Worm (Caenorhabditis elegans) whole organism, L4 larva: ENCODE measurements around the gene gen-1.

ENCODE experiments used
- F10B5.3 ChIP-seq: sonication (generic microtip); optimal IDR thresholded peaks from 2 replicates; lab custom pipeline; 2016; ENCODE audit warnings: mild to moderate bottlenecking, missing genetic modification characterization, missing compliant biosample characterization
- F44E2.7 ChIP-seq: fragments of 200-800 bp; sonication (Bioruptor generic); IDR thresholded peaks from 2 replicates; pipeline ENCODE4 v2.1.2; 2022; ENCODE audit warnings: missing genetic modification characterization, missing compliant biosample characterization
- R02D3.7 ChIP-seq: fragments of 150-350 bp; sonication (generic microtip); optimal IDR thresholded peaks from 3 replicates; lab custom pipeline; 2014; ENCODE audit warnings: missing biosample characterization, missing genetic modification characterization
- T20F7.1 ChIP-seq: fragments of 200-800 bp; sonication (Bioruptor generic); optimal IDR thresholded peaks from 2 replicates; lab custom pipeline; 2018; ENCODE audit warnings: mild to moderate bottlenecking, missing genetic modification characterization, missing compliant biosample characterization
- ZK337.2 ChIP-seq: fragments of 200-800 bp; sonication (Bioruptor generic); IDR thresholded peaks from 2 replicates; pipeline ENCODE4 v1.3.6; 2022; ENCODE audit warnings: missing genetic modification reagents, missing genetic modification characterization, missing compliant biosample characterization
- ama-1 ChIP-seq: fragments of 150-350 bp; optimal IDR thresholded peaks from 2 replicates; lab custom pipeline; 2014; ENCODE audit warnings: inconsistent platforms, mixed read lengths
- arid-1 ChIP-seq: fragments of 200-800 bp; sonication (Bioruptor generic); conservative IDR thresholded peaks from 2 replicates; pipeline ENCODE4 v1.3.6; 2022; ENCODE audit warnings: missing genetic modification reagents, missing genetic modification characterization, missing compliant biosample characterization
- ceh-20 ChIP-seq: fragments of 200-800 bp; sonication (Bioruptor generic); IDR thresholded peaks from 2 replicates; pipeline ENCODE4 v1.3.6; 2022; ENCODE audit warnings: missing genetic modification reagents, missing genetic modification characterization, missing compliant biosample characterization
- daf-16 ChIP-seq, 3 experiments: sonication (generic microtip); optimal IDR thresholded peaks; 2 replicates each; lab custom pipeline; 2016 to 2017; ENCODE audit warnings: missing genetic modification characterization in 3 of 3, missing genetic modification reagents in 3 of 3, mild to moderate bottlenecking in 2 of 3, missing compliant biosample characterization in 2 of 3, missing biosample characterization in 1 of 3, moderate library complexity in 1 of 3
- dpl-1 ChIP-seq: fragments of 150-350 bp; optimal IDR thresholded peaks from 2 replicates; lab custom pipeline; 2014; ENCODE audit warnings: missing biosample characterization, missing genetic modification reagents, missing genetic modification characterization
- fkh-10 ChIP-seq: fragments of 150-350 bp; optimal IDR thresholded peaks from 2 replicates; lab custom pipeline; 2014; ENCODE audit warnings: missing biosample characterization, missing genetic modification reagents, missing genetic modification characterization
- fos-1 ChIP-seq: fragments of 150-350 bp; optimal IDR thresholded peaks from 2 replicates; lab custom pipeline; 2014; ENCODE audit warnings: missing biosample characterization, missing genetic modification characterization
- lim-7 ChIP-seq: fragments of 200-800 bp; sonication (Bioruptor generic); IDR thresholded peaks from 2 replicates; pipeline ENCODE4 v1.3.6; 2022; ENCODE audit warnings: missing genetic modification characterization, missing compliant biosample characterization
- lin-38 ChIP-seq: fragments of 200-800 bp; sonication (Bioruptor generic); IDR thresholded peaks from 2 replicates; pipeline ENCODE4 v1.3.6; 2022; ENCODE audit warnings: missing genetic modification reagents, missing genetic modification characterization, missing compliant biosample characterization
- madf-5 ChIP-seq, 2 experiments: fragments of 200-800 bp; sonication (Bioruptor generic); IDR thresholded peaks; 2 replicates each; pipeline ENCODE4 v1.3.6; 2022; ENCODE audit warnings: missing compliant biosample characterization in 2 of 2, missing genetic modification characterization in 2 of 2
- mdt-29 ChIP-seq: fragments of 200-800 bp; sonication (Bioruptor generic); IDR thresholded peaks from 2 replicates; pipeline ENCODE4 v1.3.6; 2022; ENCODE audit warnings: missing genetic modification reagents, missing genetic modification characterization, missing compliant biosample characterization
- mes-2 ChIP-seq: sonication (generic microtip); optimal IDR thresholded peaks from 2 replicates; lab custom pipeline; 2016; ENCODE audit warnings: missing genotype, mild to moderate bottlenecking, missing genetic modification characterization, missing compliant biosample characterization; ENCODE audit not compliant: poor library complexity, severe bottlenecking
- nhr-28 ChIP-seq: fragments of 150-350 bp; optimal IDR thresholded peaks from 2 replicates; lab custom pipeline; 2014; ENCODE audit warnings: missing biosample characterization, missing genetic modification characterization
- nhr-77 ChIP-seq: fragments of 150-350 bp; optimal IDR thresholded peaks from 2 replicates; lab custom pipeline; 2014; ENCODE audit warnings: missing biosample characterization, missing genetic modification characterization
- php-3 ChIP-seq: fragments of 200-800 bp; sonication (Bioruptor generic); IDR thresholded peaks from 2 replicates; pipeline ENCODE4 v1.3.6; 2022; ENCODE audit warnings: missing genetic modification reagents, missing genetic modification characterization, missing compliant biosample characterization
- pqm-1 ChIP-seq: sonication (generic microtip); optimal IDR thresholded peaks from 2 replicates; lab custom pipeline; 2017; ENCODE audit warnings: missing biosample characterization, missing genetic modification characterization
- rbr-2 ChIP-seq: sonication (generic microtip); optimal IDR thresholded peaks from 2 replicates; lab custom pipeline; 2016; ENCODE audit warnings: missing genotype, missing genetic modification characterization, missing compliant biosample characterization
- snpc-1.2 ChIP-seq: fragments of 200-800 bp; sonication (Bioruptor generic); IDR thresholded peaks from 2 replicates; pipeline ENCODE4 v1.3.6; 2022; ENCODE audit warnings: missing genetic modification reagents, missing genetic modification characterization, missing compliant biosample characterization
- spr-1 ChIP-seq: sonication (generic microtip); optimal IDR thresholded peaks from 2 replicates; lab custom pipeline; 2016; ENCODE audit warnings: mild to moderate bottlenecking, missing genetic modification characterization, missing compliant biosample characterization
- tra-1 ChIP-seq: fragments of 200-800 bp; sonication (Bioruptor generic); IDR thresholded peaks from 2 replicates; pipeline ENCODE4 v1.3.6; 2022; ENCODE audit warnings: missing genetic modification reagents, missing genetic modification characterization, missing compliant biosample characterization
- unc-62 ChIP-seq, 3 experiments: fragments of 150-350 bp in 1 of 3; sonication (generic microtip); optimal IDR thresholded peaks in 2 of 3; peaks in 1 of 3; 1 replicate in 1 of 3; 2 replicates in 2 of 3; lab custom pipeline; 2014 to 2017; ENCODE audit warnings: missing biosample characterization in 3 of 3, missing genetic modification characterization in 3 of 3, missing genetic modification reagents in 3 of 3, missing genotype in 1 of 3
- zfp-2 ChIP-seq: sonication (generic microtip); optimal IDR thresholded peaks from 2 replicates; lab custom pipeline; 2016; ENCODE audit warnings: mild to moderate bottlenecking, missing genetic modification characterization, missing compliant biosample characterization
- zip-11 ChIP-seq: fragments of 200-800 bp; sonication (Bioruptor generic); IDR thresholded peaks from 2 replicates; pipeline ENCODE4 v1.3.6; 2022; ENCODE audit warnings: missing genetic modification characterization, missing compliant biosample characterization

The gen-1 gene

DNA sequence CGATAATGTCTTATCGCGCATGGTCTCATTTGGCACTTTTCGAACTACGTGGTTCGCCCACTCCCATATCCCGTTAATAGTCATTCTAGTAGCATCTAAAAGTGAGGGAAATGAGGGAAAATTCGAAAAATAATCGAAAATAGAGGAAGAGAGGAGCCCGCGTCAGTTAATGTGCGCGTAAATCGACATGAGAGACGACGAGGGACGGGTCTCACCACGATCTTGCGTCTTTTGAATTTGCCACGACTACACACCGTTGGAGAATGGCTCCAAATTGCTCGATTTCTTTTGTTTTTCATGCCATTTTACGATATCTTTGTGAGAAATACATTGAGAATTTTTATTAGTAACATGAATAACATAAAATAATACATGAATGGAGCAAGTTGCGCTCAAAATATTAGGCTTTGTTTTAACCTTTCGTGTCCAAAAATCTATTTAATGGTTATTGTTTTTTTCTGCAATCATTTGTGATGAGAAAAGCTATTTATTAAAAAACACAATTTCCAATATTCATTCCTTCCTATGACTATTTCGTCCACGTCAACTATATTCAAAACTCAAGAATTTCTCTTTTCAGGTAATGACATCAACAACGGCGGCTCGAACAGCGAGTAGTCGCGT, at the start of gene gen-1, which contains the start of gene stt-3:
TSS of gene gen-1 (minus strand) at position 95 of the 624 bp plus-strand sequence.
TSS of gene stt-3 (plus strand) at position 574 of the 624 bp plus-strand sequence.
- TF ChIP-seq R02D3.7 (peak; percentile 76), dpl-1 (GFP tag; lab: Kevin White, UChicago) (peak; percentile 27), mes-2 (peak; percentile 0), ceh-20 (no peak), fos-1 (tag; lab: Kevin White, UChicago) (no peak), tra-1 (GFP tag; lab: Robert Waterston, UW) (no peak), nhr-77 (tag; lab: Kevin White, UChicago) (no peak)
- TF ChIP-seq, all 104 proteins: peak for 3

DNA sequence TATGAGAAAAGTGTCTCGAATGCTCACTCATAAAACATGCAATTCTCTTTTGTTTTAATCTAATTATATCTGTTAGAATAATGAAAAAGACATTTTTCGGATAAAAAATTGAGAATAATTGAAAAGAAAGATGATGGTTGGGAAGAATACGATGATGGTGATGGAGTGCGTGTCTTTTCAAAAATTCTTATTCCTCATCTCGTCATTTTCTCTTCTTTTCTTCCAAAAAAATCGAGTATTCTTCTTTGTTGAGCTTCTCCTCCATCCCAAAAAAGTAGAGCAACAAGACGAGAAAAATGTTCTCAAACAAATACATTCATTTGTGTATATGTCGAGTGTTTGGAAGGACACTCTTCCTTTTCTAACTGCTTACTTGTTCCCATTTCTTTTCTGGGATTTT, 49.6 kb upstream of the gen-1 start:
- TF ChIP-seq unc-62 (GFP tag; optimal IDR thresholded peaks at IDR 0.05 in 1 of 2; lab: Kevin White, UChicago), result peak in 1 of 2 experiments; percentile 91
- TF ChIP-seq unc-62 (tag; optimal IDR thresholded peaks at IDR 0.05; lab: Kevin White, UChicago), result no peak
- TF ChIP-seq fkh-10 (GFP tag; lab: Kevin White, UChicago), result peak; percentile 20
- TF ChIP-seq zip-11, result no peak
- no peak for TF ChIP-seq spr-1
- TF ChIP-seq arid-1 (GFP tag; lab: Robert Waterston, UW), result no peak
- TF ChIP-seq, all 104 proteins: peak for 2

DNA sequence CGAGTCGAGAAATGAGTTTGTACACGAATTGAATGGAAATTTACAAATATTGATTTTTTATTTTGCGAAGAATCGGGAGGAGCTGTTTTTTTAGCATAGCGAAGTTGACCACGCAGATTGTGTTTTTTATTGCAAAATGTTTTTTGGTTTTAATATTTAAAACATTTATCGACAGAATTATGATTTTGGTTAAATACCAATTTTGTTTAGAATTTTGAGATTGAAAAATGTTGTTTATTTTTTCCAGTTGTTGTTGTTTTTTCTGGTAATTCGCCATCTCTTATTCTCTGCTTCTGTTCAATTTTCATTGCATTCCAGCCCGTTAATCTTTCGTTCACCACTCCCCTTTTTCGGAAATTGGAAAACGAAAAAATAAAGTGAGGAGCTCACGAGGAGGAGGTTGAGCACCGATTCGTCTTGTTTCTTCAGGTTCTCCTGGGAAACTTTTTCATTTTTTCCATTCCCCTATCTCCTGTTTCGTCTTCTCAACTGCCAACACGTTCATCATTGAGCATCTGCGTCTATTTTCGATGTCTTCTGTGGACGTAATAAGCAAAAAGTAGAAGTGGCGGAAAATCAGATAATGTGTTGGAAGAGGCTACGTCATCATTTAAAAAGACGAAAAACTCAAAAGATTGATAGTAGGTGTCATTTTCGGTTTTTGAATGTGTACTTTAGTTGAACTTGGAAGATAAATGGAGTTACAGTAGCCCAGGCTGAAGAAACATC, 48.2 kb upstream of the gen-1 start, which contains the start of gene F47D12.7:
TSS of gene F47D12.7 (minus strand) at position 51 of the 729 bp plus-strand sequence.
- TF ChIP-seq ceh-20 (0 out of 2 replicates have a peak, but pooled peaks have one; percentile 15), zfp-2 (no peak), snpc-1.2 (GFP tag; lab: Robert Waterston, UW) (no peak), F10B5.3 (no peak), lim-7 (GFP tag; lab: Robert Waterston, UW) (no peak), nhr-28 (tag; lab: Kevin White, UChicago) (no peak), F44E2.7 (GFP tag; lab: Robert Waterston, UW) (no peak), nhr-77 (tag; lab: Kevin White, UChicago) (no peak), mdt-29 (GFP tag; lab: Robert Waterston, UW) (no peak), ama-1 (no peak), ZK337.2 (GFP tag; lab: Robert Waterston, UW) (no peak), madf-5 (GFP tag; IDR thresholded peaks at IDR 0.05; lab: Robert Waterston, UW) (no peak), unc-62 (GFP tag; optimal IDR thresholded peaks at IDR 0.05 in 1 of 2; lab: Kevin White, UChicago) (peak in 1 of 2 experiments; percentile 97), unc-62 (tag; optimal IDR thresholded peaks at IDR 0.05; lab: Kevin White, UChicago) (no peak)

DNA sequence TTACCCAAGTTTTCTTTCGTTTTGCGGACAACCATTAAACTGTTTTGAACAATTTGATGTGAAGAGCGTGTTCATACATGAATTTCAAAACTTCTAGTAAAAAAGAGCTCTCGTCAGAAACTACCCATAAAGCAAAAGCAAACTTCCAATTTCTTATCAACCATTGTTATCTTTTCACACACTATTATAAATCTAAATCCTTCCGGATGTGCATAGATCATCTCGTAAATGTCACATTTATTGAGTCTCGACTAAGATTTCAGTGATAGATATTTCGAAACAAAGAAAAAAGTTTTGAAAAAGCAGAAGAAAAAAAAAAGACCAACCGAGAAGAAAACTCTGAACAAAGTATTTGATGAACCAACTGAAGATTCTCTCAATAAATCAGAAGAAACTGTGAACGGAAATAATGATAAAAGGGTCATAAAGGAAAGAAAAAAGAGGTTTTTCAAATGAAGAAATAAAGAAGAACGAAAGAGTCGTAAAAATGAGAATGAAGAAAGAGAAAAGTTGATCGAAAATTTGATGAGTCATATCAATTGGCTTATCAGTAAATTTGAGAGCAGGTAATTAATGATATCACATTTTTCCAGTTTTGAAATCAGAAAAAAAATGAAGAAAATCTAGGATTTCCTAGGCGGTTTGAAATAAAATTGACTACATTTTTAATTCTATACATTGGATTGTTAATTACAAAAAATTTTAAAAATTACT, 42.7 kb upstream of the gen-1 start:
- TF ChIP-seq mes-2 (no peak), ceh-20 (peak; percentile 38; the same call in 1 of the 2 replicates), nhr-77 (tag; lab: Kevin White, UChicago) (peak; percentile 5), pqm-1 (tag; lab: Kevin White, UChicago) (peak; percentile 1), php-3 (GFP tag; lab: Robert Waterston, UW) (peak; percentile 41; the same call in 1 of the 2 replicates)

DNA sequence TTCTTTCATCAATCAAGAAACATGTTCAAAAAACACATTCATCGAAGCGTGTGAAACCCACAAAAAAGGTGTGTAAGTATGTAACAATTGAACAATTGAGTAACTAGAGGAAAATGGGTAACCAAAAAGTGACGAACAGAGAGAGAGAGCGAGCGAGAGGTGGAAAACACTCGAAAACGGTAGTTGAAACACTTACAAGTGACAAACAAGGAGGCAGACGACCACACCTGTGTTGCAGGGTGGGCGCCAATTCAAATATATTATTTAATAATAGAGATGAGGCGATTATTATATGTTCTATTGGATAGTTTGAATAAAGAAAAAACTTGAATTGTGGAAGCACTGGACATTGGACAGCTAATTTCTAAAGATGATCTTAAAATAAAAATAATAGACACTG, 41.4 kb upstream of the gen-1 start:
- TF ChIP-seq dpl-1 (GFP tag; lab: Kevin White, UChicago) (peak; percentile 30), rbr-2 (tag; lab: Kevin White, UChicago) (no peak), zip-11 (no peak), daf-16 (GFP tag; optimal IDR thresholded peaks at IDR 0.05; lab: Kevin White, UChicago) (no peak), daf-16 (tag; optimal IDR thresholded peaks at IDR 0.05; lab: Kevin White, UChicago) (no peak), lin-38 (GFP tag; lab: Robert Waterston, UW) (no peak), T20F7.1 (GFP tag; lab: Kevin White, UChicago) (no peak)
- TF ChIP-seq, all 104 proteins: peak for 1
